Worm (Caenorhabditis elegans) whole organism, mixed stage, embryonic: ENCODE data around the gene F13D12.5.

Experiments used
- M03D4.4 ChIP-seq: sonication (generic microtip); optimal IDR thresholded peaks from 2 replicates; lab custom pipeline; 2017; ENCODE audit warnings: mild to moderate bottlenecking, missing genetic modification characterization, missing compliant biosample characterization
- bed-3 ChIP-seq: fragments of 200-800 bp; sonication (Bioruptor generic); optimal IDR thresholded peaks from 3 replicates; lab custom pipeline; 2018; ENCODE audit warnings: mild to moderate bottlenecking, missing genetic modification characterization, moderate library complexity, missing compliant biosample characterization
- blmp-1 ChIP-seq: fragments of 150-350 bp; optimal IDR thresholded peaks from 2 replicates; lab custom pipeline; 2014; ENCODE audit warnings: missing biosample characterization, missing genetic modification characterization
- ceh-39 ChIP-seq: fragments of 150-350 bp; optimal IDR thresholded peaks from 2 replicates; lab custom pipeline; 2014; ENCODE audit warnings: missing biosample characterization, missing genetic modification characterization
- ceh-43 ChIP-seq: fragments of 200-800 bp; sonication (Bioruptor generic); optimal IDR thresholded peaks from 2 replicates; lab custom pipeline; 2018; ENCODE audit warnings: mild to moderate bottlenecking, missing genetic modification characterization, moderate library complexity, missing compliant biosample characterization
- ceh-83 ChIP-seq: fragments of 200-800 bp; sonication (Bioruptor generic); optimal IDR thresholded peaks from 2 replicates; lab custom pipeline; 2018; ENCODE audit warnings: mild to moderate bottlenecking, missing genetic modification characterization, missing compliant biosample characterization
- ces-1 ChIP-seq: fragments of 150-350 bp; optimal IDR thresholded peaks from 2 replicates; lab custom pipeline; 2014; ENCODE audit warnings: missing biosample characterization, missing genetic modification reagents, missing genetic modification characterization
- cnd-1 ChIP-seq: fragments of 200-800 bp; sonication (Bioruptor generic); optimal IDR thresholded peaks from 2 replicates; lab custom pipeline; 2018; ENCODE audit warnings: mild to moderate bottlenecking, missing genetic modification characterization, missing compliant biosample characterization
- drap-1 ChIP-seq: fragments of 200-800 bp; sonication (Bioruptor generic); optimal IDR thresholded peaks from 3 replicates; lab custom pipeline; 2018; ENCODE audit warnings: mild to moderate bottlenecking, missing genetic modification characterization, missing compliant biosample characterization
- elt-1 ChIP-seq: sonication (generic microtip); optimal IDR thresholded peaks from 2 replicates; lab custom pipeline; 2017; ENCODE audit warnings: missing genetic modification characterization, mild to moderate bottlenecking, missing compliant biosample characterization, antibody characterized with exemption, moderate library complexity, borderline replicate concordance; ENCODE audit not compliant: insufficient read depth
- elt-3 ChIP-seq: fragments of 150-350 bp; optimal IDR thresholded peaks from 2 replicates; lab custom pipeline; 2014; ENCODE audit warnings: missing biosample characterization, missing genetic modification characterization
- flh-1 ChIP-seq: fragments of 200-800 bp; sonication (Bioruptor generic); optimal IDR thresholded peaks from 2 replicates; lab custom pipeline; 2018; ENCODE audit warnings: mild to moderate bottlenecking, missing genetic modification characterization, moderate library complexity, missing compliant biosample characterization
- ham-2 ChIP-seq: fragments of 200-800 bp; sonication (Bioruptor generic); optimal IDR thresholded peaks from 2 replicates; lab custom pipeline; 2018; ENCODE audit warnings: mild to moderate bottlenecking, missing genetic modification characterization, missing compliant biosample characterization
- hlh-1 ChIP-seq: fragments of 150-350 bp; optimal IDR thresholded peaks from 2 replicates; lab custom pipeline; 2014; ENCODE audit warnings: missing biosample characterization, missing genetic modification reagents, missing genetic modification characterization
- mab-5 ChIP-seq: fragments of 150-350 bp; optimal IDR thresholded peaks from 2 replicates; lab custom pipeline; 2014; ENCODE audit warnings: missing biosample characterization, missing genetic modification characterization
- mep-1 ChIP-seq: fragments of 150-350 bp; optimal IDR thresholded peaks from 2 replicates; lab custom pipeline; 2017; ENCODE audit warnings: missing biosample characterization, missing genetic modification reagents, missing genetic modification characterization, inconsistent platforms
- mls-2 ChIP-seq: sonication (generic microtip); optimal IDR thresholded peaks from 2 replicates; lab custom pipeline; 2016; ENCODE audit warnings: mild to moderate bottlenecking, missing genetic modification characterization, moderate library complexity, missing compliant biosample characterization
- nhr-12 ChIP-seq: fragments of 150-350 bp; optimal IDR thresholded peaks from 2 replicates; lab custom pipeline; 2014; ENCODE audit warnings: missing biosample characterization, missing genetic modification characterization
- nhr-2 ChIP-seq: fragments of 150-350 bp; optimal IDR thresholded peaks from 2 replicates; lab custom pipeline; 2014; ENCODE audit warnings: missing biosample characterization, missing genetic modification characterization
- nhr-237 ChIP-seq: fragments of 150-350 bp; optimal IDR thresholded peaks from 2 replicates; lab custom pipeline; 2014; ENCODE audit warnings: missing biosample characterization, missing genetic modification characterization
- pha-4 ChIP-seq: fragments of 150-350 bp; optimal IDR thresholded peaks from 2 replicates; lab custom pipeline; 2018; ENCODE audit warnings: missing biosample characterization, missing genetic modification reagents, missing genetic modification characterization
- snpc-4 ChIP-seq: fragments of 150-350 bp; optimal IDR thresholded peaks from 2 replicates; lab custom pipeline; 2014; ENCODE audit warnings: missing biosample characterization, missing genetic modification characterization
- sptf-1 ChIP-seq: sonication (generic microtip); optimal IDR thresholded peaks from 2 replicates; lab custom pipeline; 2017; ENCODE audit warnings: mild to moderate bottlenecking, missing genetic modification characterization, moderate library complexity, missing compliant biosample characterization
- tbx-8 ChIP-seq: fragments of 200-800 bp; sonication (Bioruptor generic); optimal IDR thresholded peaks from 2 replicates; lab custom pipeline; 2018; ENCODE audit warnings: mild to moderate bottlenecking, missing genetic modification characterization, moderate library complexity, missing compliant biosample characterization
- unc-120 ChIP-seq: sonication (generic microtip); optimal IDR thresholded peaks from 2 replicates; lab custom pipeline; 2017; ENCODE audit warnings: missing genetic modification characterization, missing compliant biosample characterization; ENCODE audit not compliant: poor library complexity, severe bottlenecking
- unc-39 ChIP-seq: fragments of 150-350 bp; optimal IDR thresholded peaks from 2 replicates; lab custom pipeline; 2014; ENCODE audit warnings: missing biosample characterization, missing genetic modification characterization
- unc-62 ChIP-seq: fragments of 150-350 bp; optimal IDR thresholded peaks from 2 replicates; lab custom pipeline; 2014; ENCODE audit warnings: missing biosample characterization, missing genetic modification reagents, missing genetic modification characterization
- zip-8 ChIP-seq: fragments of 150-350 bp; optimal IDR thresholded peaks from 2 replicates; lab custom pipeline; 2014; ENCODE audit warnings: missing biosample characterization, missing genetic modification characterization
- ztf-11 ChIP-seq: fragments of 150-350 bp; optimal IDR thresholded peaks from 2 replicates; lab custom pipeline; 2014; ENCODE audit warnings: missing biosample characterization, missing genetic modification characterization

F13D12.5 gene

DNA sequence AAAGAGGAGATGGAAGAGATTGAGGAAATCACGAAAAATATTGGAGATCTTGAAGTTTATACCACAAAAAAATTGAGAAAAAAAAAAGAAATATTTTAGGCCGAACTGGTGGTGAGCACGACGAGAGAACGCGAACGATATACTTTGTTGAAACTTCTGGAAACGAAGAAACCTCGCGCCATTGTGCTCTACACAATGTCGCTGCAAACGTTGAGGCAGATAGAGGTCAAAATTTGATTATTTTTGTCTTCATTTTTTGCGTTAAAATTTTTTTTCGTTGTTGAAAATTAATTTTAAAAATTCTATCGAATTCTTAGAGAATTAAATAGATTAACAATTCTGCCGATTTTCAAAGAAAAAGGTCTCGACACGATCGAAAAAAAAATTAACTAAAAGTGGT lies 26.0 kb upstream of the F13D12.5 start:
- TF ChIP-seq ceh-43 (GFP tag; lab: Kevin White, UChicago) (no peak), drap-1 (GFP tag; lab: Kevin White, UChicago) (no peak), flh-1 (no peak), nhr-237 (no peak), snpc-4 (tag; lab: Kevin White, UChicago) (no peak), ztf-11 (no peak), unc-120 (tag; lab: Kevin White, UChicago) (no peak), elt-1 (tag; lab: Kevin White, UChicago) (no peak), tbx-8 (GFP tag; lab: Kevin White, UChicago) (no peak), mab-5 (no peak), ham-2 (no peak), blmp-1 (tag; lab: Kevin White, UChicago) (no peak), mep-1 (tag; lab: Kevin White, UChicago) (no peak), elt-3 (no peak), zip-8 (no peak)

- no peak for TF ChIP-seq ces-1 (GFP tag; lab: Kevin White, UChicago)
Observed at ce11 chrII:11705787-11706186, 20.8 kb upstream of the F13D12.5 start, which contains the start of gene VF13D12L.3. Gene VF13D12L.3 (plus strand): TSS chrII:11706009.

ce11 chrII:11709464-11709863 lies 17.1 kb upstream of the F13D12.5 start, which contains the start of gene fcmt-1:
Gene fcmt-1 (minus strand): TSS chrII:11709564.
- TF ChIP-seq nhr-2 (tag; lab: Kevin White, UChicago) (no peak), ztf-11 (no peak), pha-4 (no peak), M03D4.4 (tag; lab: Kevin White, UChicago) (no peak), drap-1 (GFP tag; lab: Kevin White, UChicago) (no peak), unc-62 (GFP tag; lab: Kevin White, UChicago) (no peak)

DNA sequence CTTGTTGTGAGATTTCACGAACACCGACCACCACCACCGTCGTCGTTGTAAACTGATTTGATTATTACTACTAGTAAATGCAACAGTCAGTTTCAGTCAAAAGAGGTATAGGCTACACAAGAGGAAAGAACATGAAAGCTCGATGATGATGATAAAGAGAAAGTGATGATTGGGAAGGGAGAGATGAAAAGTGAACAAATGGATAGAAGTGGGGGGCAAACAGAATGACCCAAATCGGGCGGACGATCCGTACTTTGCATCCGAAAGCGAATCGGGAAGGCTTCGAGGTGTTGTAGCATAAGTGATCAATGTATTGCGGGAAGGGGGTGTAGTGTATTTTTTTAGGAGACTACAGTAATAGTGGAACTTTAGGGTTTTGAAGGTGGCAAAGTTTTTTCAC lies 15.8 kb upstream of the F13D12.5 start:
- peak; percentile 52 for TF ChIP-seq blmp-1 (tag; lab: Kevin White, UChicago)
- no peak for TF ChIP-seq ceh-83 (GFP tag; lab: Kevin White, UChicago)

DNA sequence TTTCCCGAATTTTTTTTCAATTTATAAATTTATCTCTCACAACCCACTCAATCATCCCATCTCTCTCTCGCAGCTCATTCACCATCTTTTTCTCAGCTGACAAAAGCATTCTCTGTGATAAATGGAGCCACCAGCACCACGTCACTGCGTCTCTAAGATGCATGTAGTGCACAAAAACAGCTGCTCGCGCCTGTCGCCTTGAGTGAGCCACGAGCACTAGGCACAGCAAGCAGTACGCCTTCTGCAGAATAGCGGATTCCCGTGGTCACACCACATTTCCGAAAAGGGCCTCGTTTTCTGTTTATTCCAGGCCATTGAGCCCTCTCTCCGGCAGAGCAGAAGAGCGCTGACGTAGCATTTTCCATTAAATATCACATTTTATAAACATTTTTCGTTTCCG lies 13.0 kb upstream of the F13D12.5 start, which contains the start of gene F13D12.10:
Gene F13D12.10 (plus strand): TSS at position 231 of the 400 bp plus-strand sequence.
- TF ChIP-seq unc-120 (tag; lab: Kevin White, UChicago): peak; percentile 7
- no peak for TF ChIP-seq ceh-39 (tag; lab: Kevin White, UChicago)
- no peak for TF ChIP-seq mab-5
- peak; percentile 95 for TF ChIP-seq hlh-1
- no peak for TF ChIP-seq nhr-12
- no peak for TF ChIP-seq ces-1 (GFP tag; lab: Kevin White, UChicago)
- no peak for TF ChIP-seq sptf-1 (tag; lab: Kevin White, UChicago)
- no peak for TF ChIP-seq elt-1 (tag; lab: Kevin White, UChicago)
- no peak for TF ChIP-seq unc-39 (tag; lab: Kevin White, UChicago)
- no peak for TF ChIP-seq ztf-11

DNA sequence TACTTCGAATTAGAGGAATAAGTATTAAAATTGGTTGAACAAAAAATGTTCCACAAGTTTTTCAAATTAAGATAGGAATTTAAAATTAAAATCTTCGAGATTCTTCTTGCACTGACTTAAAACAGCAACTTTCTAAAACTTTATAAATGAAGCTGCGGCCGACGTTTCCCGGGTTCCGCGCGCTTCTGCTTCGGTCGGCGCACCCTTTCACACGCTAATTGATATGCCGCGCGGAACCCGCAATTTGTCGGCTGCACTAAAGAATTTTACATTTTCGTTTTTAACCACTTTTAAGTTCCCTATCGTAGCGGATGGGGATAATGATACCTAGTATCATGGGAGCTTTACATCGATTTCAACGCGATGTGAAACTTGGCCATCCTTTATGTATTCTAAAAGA lies 11.9 kb upstream of the F13D12.5 start:
- TF ChIP-seq zip-8: no peak
- TF ChIP-seq bed-3 (GFP tag; lab: Kevin White, UChicago): no peak
- no peak for TF ChIP-seq elt-3
- TF ChIP-seq ham-2: no peak
- TF ChIP-seq mab-5: no peak
- TF ChIP-seq unc-39 (tag; lab: Kevin White, UChicago): no peak
- TF ChIP-seq drap-1 (GFP tag; lab: Kevin White, UChicago): no peak
- TF ChIP-seq tbx-8 (GFP tag; lab: Kevin White, UChicago): no peak
- TF ChIP-seq ceh-83 (GFP tag; lab: Kevin White, UChicago): no peak
- no peak for TF ChIP-seq flh-1
- no peak for TF ChIP-seq unc-62 (GFP tag; lab: Kevin White, UChicago)
- TF ChIP-seq unc-120 (tag; lab: Kevin White, UChicago): no peak
- TF ChIP-seq nhr-237: no peak
- TF ChIP-seq ztf-11: no peak
- no peak for TF ChIP-seq blmp-1 (tag; lab: Kevin White, UChicago)
- TF ChIP-seq cnd-1: no peak
- no peak for TF ChIP-seq elt-1 (tag; lab: Kevin White, UChicago)
- TF ChIP-seq mls-2: no peak
- TF ChIP-seq mep-1 (tag; lab: Kevin White, UChicago): no peak
